Worm (Caenorhabditis elegans) whole organism, L2 larva: ENCODE results near the gene tcer-1.
A peak's percentile ranks its signal among the peaks of the same experiment; 100 is the strongest.

Experiments used
- C34F6.9 ChIP-seq: fragments of 150-350 bp; optimal IDR thresholded peaks from 2 replicates; lab custom pipeline; 2014; ENCODE audit warnings: missing biosample characterization, missing genetic modification characterization
- Y55F3AM.14 ChIP-seq: fragments of 200-800 bp; sonication (Bioruptor generic); optimal IDR thresholded peaks from 2 replicates; lab custom pipeline; 2018; ENCODE audit warnings: mild to moderate bottlenecking, missing genetic modification characterization, missing compliant biosample characterization
- aly-2 ChIP-seq: fragments of 150-350 bp; optimal IDR thresholded peaks from 2 replicates; lab custom pipeline; 2014; ENCODE audit warnings: missing biosample characterization, missing genetic modification characterization
- ama-1 ChIP-seq: fragments of 150-350 bp; optimal IDR thresholded peaks from 2 replicates; lab custom pipeline; 2018; ENCODE audit warnings: inconsistent platforms
- blmp-1 ChIP-seq: sonication (generic microtip); optimal IDR thresholded peaks from 2 replicates; lab custom pipeline; 2017; ENCODE audit warnings: missing genetic modification characterization, mild to moderate bottlenecking, missing compliant biosample characterization, antibody characterized with exemption, moderate library complexity; ENCODE audit not compliant: insufficient read depth
- ceh-16 ChIP-seq: fragments of 150-350 bp; optimal IDR thresholded peaks from 2 replicates; lab custom pipeline; 2014; ENCODE audit warnings: missing biosample characterization, missing genetic modification characterization
- ceh-82 ChIP-seq: fragments of 150-350 bp; optimal IDR thresholded peaks from 2 replicates; lab custom pipeline; 2014; ENCODE audit warnings: missing biosample characterization, missing genetic modification characterization
- crh-2 ChIP-seq: sonication (generic microtip); optimal IDR thresholded peaks from 2 replicates; lab custom pipeline; 2017; ENCODE audit warnings: missing biosample characterization, missing genetic modification characterization
- dmd-4 ChIP-seq: sonication (generic microtip); optimal IDR thresholded peaks from 2 replicates; lab custom pipeline; 2017; ENCODE audit warnings: missing biosample characterization, missing genetic modification characterization
- egl-27 ChIP-seq: sonication (generic microtip); optimal IDR thresholded peaks from 3 replicates; lab custom pipeline; 2017; ENCODE audit warnings: missing biosample characterization, missing genetic modification reagents, missing genetic modification characterization
- elt-1 ChIP-seq: fragments of 150-350 bp; optimal IDR thresholded peaks from 2 replicates; lab custom pipeline; 2014; ENCODE audit warnings: missing biosample characterization, missing genetic modification characterization
- elt-3 ChIP-seq: sonication (generic microtip); optimal IDR thresholded peaks from 2 replicates; lab custom pipeline; 2017; ENCODE audit warnings: missing biosample characterization, missing genetic modification characterization
- fos-1 ChIP-seq: fragments of 150-350 bp; optimal IDR thresholded peaks from 2 replicates; lab custom pipeline; 2014; ENCODE audit warnings: missing biosample characterization, missing genetic modification characterization
- gmeb-1 ChIP-seq: fragments of 150-350 bp; optimal IDR thresholded peaks from 2 replicates; lab custom pipeline; 2014; ENCODE audit warnings: missing biosample characterization, missing genetic modification characterization
- lin-13 ChIP-seq: fragments of 150-350 bp; optimal IDR thresholded peaks from 2 replicates; lab custom pipeline; 2014; ENCODE audit warnings: missing biosample characterization, missing genetic modification reagents, missing genetic modification characterization
- lin-39 ChIP-seq: fragments of 150-350 bp; optimal IDR thresholded peaks from 2 replicates; lab custom pipeline; 2014; ENCODE audit warnings: missing biosample characterization, missing genetic modification reagents, missing genetic modification characterization
- lsy-2 ChIP-seq, 2 experiments: fragments of 150-350 bp in 1 of 2; sonication (generic microtip) in 1 of 2; optimal IDR thresholded peaks; 2 replicates each; lab custom pipeline; 2014 to 2017; ENCODE audit warnings: missing biosample characterization in 2 of 2, missing genetic modification characterization in 2 of 2
- mbf-1 ChIP-seq: sonication (generic microtip); optimal IDR thresholded peaks from 2 replicates; lab custom pipeline; 2017; ENCODE audit warnings: missing biosample characterization, missing genetic modification characterization
- mdl-1 ChIP-seq, 2 experiments: fragments of 150-350 bp in 1 of 2; sonication (generic microtip) in 1 of 2; optimal IDR thresholded peaks; 2 replicates each; lab custom pipeline; 2017; ENCODE audit warnings: missing biosample characterization in 2 of 2, missing genetic modification characterization in 2 of 2
- nhr-10 ChIP-seq: sonication (generic microtip); optimal IDR thresholded peaks from 2 replicates; lab custom pipeline; 2017; ENCODE audit warnings: missing biosample characterization, missing genetic modification characterization
- nhr-129 ChIP-seq: fragments of 150-350 bp; optimal IDR thresholded peaks from 2 replicates; lab custom pipeline; 2014; ENCODE audit warnings: missing biosample characterization, missing genetic modification characterization
- nhr-21 ChIP-seq: fragments of 150-350 bp; optimal IDR thresholded peaks from 2 replicates; lab custom pipeline; 2014; ENCODE audit warnings: missing biosample characterization, missing genetic modification characterization
- nhr-23 ChIP-seq: fragments of 150-350 bp; optimal IDR thresholded peaks from 2 replicates; lab custom pipeline; 2014; ENCODE audit warnings: missing biosample characterization, missing genetic modification reagents, missing genetic modification characterization
- nhr-77 ChIP-seq: fragments of 150-350 bp; optimal IDR thresholded peaks from 2 replicates; lab custom pipeline; 2014; ENCODE audit warnings: missing biosample characterization, missing genetic modification characterization
- peb-1 ChIP-seq: fragments of 150-350 bp; optimal IDR thresholded peaks from 2 replicates; lab custom pipeline; 2014; ENCODE audit warnings: missing biosample characterization, missing genetic modification characterization
- sem-4 ChIP-seq: fragments of 150-350 bp; optimal IDR thresholded peaks from 2 replicates; lab custom pipeline; 2014; ENCODE audit warnings: missing biosample characterization, missing genetic modification reagents, missing genetic modification characterization
- skn-1 ChIP-seq: sonication (generic microtip); optimal IDR thresholded peaks from 2 replicates; lab custom pipeline; 2017; ENCODE audit warnings: missing biosample characterization, missing genetic modification characterization
- sma-3 ChIP-seq: sonication (generic microtip); optimal IDR thresholded peaks from 2 replicates; lab custom pipeline; 2016; ENCODE audit warnings: missing genetic modification reagents, missing genetic modification characterization, missing compliant biosample characterization
- snpc-4 ChIP-seq: fragments of 150-350 bp; optimal IDR thresholded peaks from 2 replicates; lab custom pipeline; 2014; ENCODE audit warnings: missing biosample characterization, missing genetic modification characterization
- unc-39 ChIP-seq: fragments of 150-350 bp; optimal IDR thresholded peaks from 2 replicates; lab custom pipeline; 2014; ENCODE audit warnings: missing biosample characterization, missing genetic modification characterization
- unc-55 ChIP-seq: fragments of 150-350 bp; sonication (generic microtip); optimal IDR thresholded peaks from 3 replicates; lab custom pipeline; 2014; ENCODE audit warnings: missing biosample characterization, missing genetic modification reagents, missing genetic modification characterization
- zag-1 ChIP-seq: fragments of 150-350 bp; optimal IDR thresholded peaks from 2 replicates; lab custom pipeline; 2014; ENCODE audit warnings: missing biosample characterization, missing genetic modification characterization
- ztf-1 ChIP-seq: fragments of 200-800 bp; sonication (Bioruptor generic); conservative IDR thresholded peaks from 2 replicates; pipeline ENCODE4 v1.3.6; 2022; ENCODE audit warnings: missing genetic modification characterization, missing compliant biosample characterization
- ztf-4 ChIP-seq: fragments of 150-350 bp; optimal IDR thresholded peaks from 2 replicates; lab custom pipeline; 2014; ENCODE audit warnings: missing biosample characterization, missing genetic modification characterization

Gene tcer-1

DNA sequence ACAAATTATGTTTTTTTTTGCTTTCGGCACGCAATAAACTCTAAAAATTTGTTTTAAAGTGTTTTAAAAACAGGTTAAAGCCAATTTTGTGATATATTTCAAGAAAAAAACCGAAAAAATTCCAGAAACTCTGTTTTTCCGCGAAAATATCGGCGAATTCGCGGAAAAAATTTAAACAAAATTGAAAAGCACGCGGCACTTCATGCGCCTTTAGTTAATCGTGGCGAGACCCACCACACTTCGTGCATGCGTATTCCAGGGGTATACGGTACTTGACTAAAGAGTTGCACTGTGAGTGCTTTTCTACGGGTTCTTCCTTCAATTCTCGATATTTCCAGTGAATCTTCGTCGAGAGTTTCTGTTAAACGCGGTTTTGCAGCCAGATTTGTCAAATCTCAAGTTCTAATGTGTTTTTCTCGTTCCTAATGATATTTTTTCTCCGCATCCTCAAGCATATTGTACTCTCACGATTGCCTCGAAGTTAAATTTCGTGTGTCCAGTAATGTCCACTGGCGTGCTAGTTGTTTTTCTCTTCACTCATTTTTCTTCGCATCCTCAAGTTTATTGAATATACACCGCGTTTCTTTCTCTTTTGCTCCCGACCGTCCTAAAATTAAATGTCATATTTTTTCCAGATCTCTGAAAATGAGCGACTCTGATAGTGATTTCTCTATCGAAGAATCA lies 12.1 kb downstream of the tcer-1 start, which contains the start of gene cin-4:
cin-4 (plus strand) TSS at position 634 of the 684 bp plus-strand sequence.
- TF ChIP-seq nhr-23 (no peak), gmeb-1 (tag; lab: Kevin White, UChicago) (no peak), ztf-1 (GFP tag; lab: Robert Waterston, UW) (no peak), C34F6.9 (tag; lab: Kevin White, UChicago) (no peak), unc-39 (tag; lab: Kevin White, UChicago) (no peak), unc-55 (GFP tag; lab: Kevin White, UChicago) (no peak), snpc-4 (tag; lab: Kevin White, UChicago) (no peak), ceh-82 (no peak)

DNA sequence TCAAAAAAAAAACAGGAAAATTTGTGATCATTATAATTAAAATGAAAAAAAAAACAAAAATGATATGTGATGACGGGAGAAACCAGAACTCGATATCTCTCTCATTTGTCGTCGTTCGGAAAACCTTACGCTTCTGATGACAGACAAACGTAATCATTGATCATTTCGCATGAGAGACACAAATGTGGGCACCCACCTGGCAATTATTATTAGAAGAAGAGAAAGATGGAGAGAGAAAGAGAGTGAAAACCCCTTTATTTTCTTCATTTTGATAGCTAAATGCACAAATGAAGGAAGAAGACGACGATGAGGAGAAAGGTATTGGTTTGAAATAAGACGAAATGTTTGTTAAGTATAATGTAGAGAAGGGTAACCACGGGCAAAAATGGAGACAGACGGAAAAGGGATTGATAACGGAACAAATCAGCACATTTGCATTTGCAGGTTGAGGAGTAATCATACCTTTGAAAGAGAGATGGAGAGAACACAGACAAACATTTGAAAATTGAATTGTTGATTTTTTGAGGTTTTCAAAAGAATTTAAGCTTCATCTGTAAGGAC lies 18.7 kb downstream of the tcer-1 start:
- TF ChIP-seq fos-1 (tag; lab: Kevin White, UChicago) (peak; percentile 35), gmeb-1 (tag; lab: Kevin White, UChicago) (peak; percentile 2), crh-2 (tag; lab: Kevin White, UChicago) (peak; percentile 27), unc-55 (GFP tag; lab: Kevin White, UChicago) (no peak), egl-27 (tag; lab: Kevin White, UChicago) (no peak), nhr-129 (tag; lab: Kevin White, UChicago) (no peak), elt-1 (no peak), Y55F3AM.14 (GFP tag; lab: Kevin White, UChicago) (no peak), sem-4 (tag; lab: Kevin White, UChicago) (no peak), lsy-2 (tag; optimal IDR thresholded peaks at IDR 0.05; lab: Kevin White, UChicago) (no peak), nhr-77 (tag; lab: Kevin White, UChicago) (no peak), aly-2 (no peak), dmd-4 (tag; lab: Kevin White, UChicago) (no peak), ceh-16 (tag; lab: Kevin White, UChicago) (no peak), C34F6.9 (tag; lab: Kevin White, UChicago) (no peak), skn-1 (no peak), sma-3 (GFP tag; lab: Kevin White, UChicago) (no peak), nhr-23 (no peak), lin-13 (GFP tag; lab: Kevin White, UChicago) (no peak)
- TF ChIP-seq, all 48 proteins: peak for 3

DNA sequence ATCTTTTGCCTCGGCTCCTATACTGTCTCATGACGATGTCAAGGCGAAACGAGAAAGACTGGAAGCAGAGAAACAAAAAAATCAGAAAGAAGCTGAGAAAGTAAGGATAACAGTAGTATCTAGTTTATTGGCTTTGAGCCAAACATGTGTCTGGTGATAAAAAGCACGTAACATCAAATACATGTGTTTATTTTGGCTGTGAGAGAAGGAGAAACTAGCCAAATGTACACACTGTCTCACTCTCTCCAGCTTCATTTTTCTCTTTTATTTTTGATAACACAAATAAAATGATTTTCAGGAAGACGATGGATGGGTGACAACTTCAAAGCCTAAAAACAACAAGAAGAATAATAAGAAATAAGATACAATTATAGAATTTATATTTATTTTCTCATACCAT lies 20.3 kb downstream of the tcer-1 start:
- TF ChIP-seq lin-39 (no peak), crh-2 (tag; lab: Kevin White, UChicago) (no peak), mbf-1 (tag; lab: Kevin White, UChicago) (no peak), ceh-82 (no peak), nhr-21 (tag; lab: Kevin White, UChicago) (no peak), Y55F3AM.14 (GFP tag; lab: Kevin White, UChicago) (no peak), gmeb-1 (tag; lab: Kevin White, UChicago) (no peak), elt-3 (tag; lab: Kevin White, UChicago) (no peak), egl-27 (tag; lab: Kevin White, UChicago) (no peak), nhr-10 (tag; lab: Kevin White, UChicago) (no peak), ama-1 (lab: Kevin White, UChicago) (no peak), peb-1 (tag; lab: Kevin White, UChicago) (no peak), zag-1 (tag; lab: Kevin White, UChicago) (no peak), ztf-4 (no peak), blmp-1 (tag; lab: Kevin White, UChicago) (no peak), snpc-4 (tag; lab: Kevin White, UChicago) (no peak), lsy-2 (tag; optimal IDR thresholded peaks at IDR 0.05; lab: Kevin White, UChicago) (no peak), mdl-1 (tag; optimal IDR thresholded peaks at IDR 0.05; lab: Kevin White, UChicago) (no peak)
- TF ChIP-seq, all 48 proteins: peak for 0
